Fruit fly (Drosophila melanogaster) whole organism, larva: ENCODE results near the gene Eig71Ek.

Source experiments
- noc ChIP-seq: fragments of 200-800 bp; sonication (Bioruptor generic); optimal IDR thresholded peaks from 3 replicates; lab custom pipeline; 2019; ENCODE audit warnings: missing biosample characterization, mild to moderate bottlenecking, missing genetic modification characterization, moderate library complexity

Eig71Ek gene

DNA sequence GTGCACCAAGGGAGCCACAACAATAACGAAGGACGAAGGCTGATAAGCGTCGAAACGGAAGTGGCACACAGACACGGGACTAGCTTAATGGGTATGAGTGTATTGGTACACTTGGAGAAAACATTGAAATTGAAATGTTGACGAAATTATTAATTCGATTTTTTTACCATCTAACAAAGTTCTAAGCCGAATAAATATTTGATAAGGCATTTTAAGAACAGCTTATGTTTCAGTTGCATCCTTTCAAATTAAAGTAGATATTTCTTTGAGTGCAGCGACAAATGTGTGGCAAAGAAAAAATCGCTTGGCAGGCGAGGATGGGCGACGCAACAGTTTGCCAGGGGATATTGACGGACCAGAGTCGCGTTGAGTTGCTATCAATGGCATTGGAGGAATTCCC, 21.1 kb upstream of the Eig71Ek start:
- TF ChIP-seq noc (tag; lab: Kevin White, UChicago), result no peak

dm6 chr3L:15641590-15642019, 19.4 kb upstream of the Eig71Ek start:
- TF ChIP-seq noc (tag; lab: Kevin White, UChicago), result no peak

DNA sequence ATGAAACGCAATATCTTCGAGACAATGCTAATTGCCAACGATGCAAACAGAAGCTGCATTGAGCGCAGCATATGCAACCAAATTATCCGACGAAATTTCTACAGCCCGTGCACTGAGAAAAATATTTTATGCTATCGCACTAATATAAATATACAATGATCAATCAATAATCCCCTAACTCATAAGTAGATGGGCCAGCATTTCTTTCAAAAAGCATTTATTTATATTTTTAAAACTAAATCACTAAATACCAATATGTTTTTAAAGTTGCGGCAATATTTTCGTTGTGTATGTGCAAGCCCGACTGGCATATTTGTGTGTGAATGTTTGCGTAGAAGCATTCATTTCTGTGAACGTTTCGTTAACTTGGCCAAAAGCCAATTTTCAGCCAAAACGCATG, 14.9 kb upstream of the Eig71Ek start:
- TF ChIP-seq noc (tag; lab: Kevin White, UChicago), result no peak

- no peak for TF ChIP-seq noc (tag; lab: Kevin White, UChicago)
Measured at dm6 chr3L:15647712-15648621, 13.1 kb upstream of the Eig71Ek start, which contains the start of the genes comm3 and CG43083. comm3 (minus strand) TSS chr3L:15647762. CG43083 (plus strand) TSS chr3L:15648571.

- TF ChIP-seq noc (tag; lab: Kevin White, UChicago), result no peak
Measured at dm6 chr3L:15649561-15649960, 11.5 kb upstream of the Eig71Ek start, which contains the start of the genes Eig71Ea and Eig71Eb. Eig71Ea (minus strand) TSS chr3L:15649661. Eig71Eb (plus strand) TSS chr3L:15649936.

- TF ChIP-seq noc (tag; lab: Kevin White, UChicago), result no peak
Measured at dm6 chr3L:15650552-15650951, 10.5 kb upstream of the Eig71Ek start, which contains the start of gene CG43084. CG43084 (plus strand) TSS chr3L:15650852.

- TF ChIP-seq noc (tag; lab: Kevin White, UChicago), result no peak
Measured at dm6 chr3L:15652154-15652553, 8.9 kb upstream of the Eig71Ek start, which contains the start of the genes Eig71Ec and Eig71Ed. Eig71Ec (minus strand) TSS chr3L:15652254. Eig71Ed (plus strand) TSS chr3L:15652537.

DNA sequence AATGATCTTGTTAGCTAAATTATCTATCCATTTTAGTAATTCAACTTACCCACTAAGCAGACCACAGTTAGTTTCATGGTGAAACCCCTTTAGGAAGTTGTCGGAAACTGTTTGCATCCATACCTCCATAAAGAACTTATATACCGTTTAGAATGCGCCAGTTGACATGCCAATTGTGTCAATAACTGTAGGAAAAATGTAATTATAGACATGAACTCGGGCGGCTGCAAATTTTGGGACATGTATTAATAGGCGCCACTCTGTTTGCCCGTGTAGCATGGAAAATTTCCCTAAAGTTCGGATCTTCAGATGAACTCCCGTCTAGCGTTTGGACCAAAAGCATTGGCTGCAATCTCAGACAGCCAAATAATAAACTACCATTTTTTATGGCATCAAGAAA, 5.1 kb upstream of the Eig71Ek start, which contains the start of gene Eig71Ee:
Eig71Ee (minus strand) TSS at position 101 of the 400 bp plus-strand sequence.
- TF ChIP-seq noc (tag; lab: Kevin White, UChicago), result no peak

- TF ChIP-seq noc (tag; lab: Kevin White, UChicago), result no peak
Measured at dm6 chr3L:15657290-15657689, 3.8 kb upstream of the Eig71Ek start, which contains the start of the genes Eig71Ef and Eig71Eg. Eig71Ef (minus strand) TSS chr3L:15657390. Eig71Eg (plus strand) TSS chr3L:15657628.

DNA sequence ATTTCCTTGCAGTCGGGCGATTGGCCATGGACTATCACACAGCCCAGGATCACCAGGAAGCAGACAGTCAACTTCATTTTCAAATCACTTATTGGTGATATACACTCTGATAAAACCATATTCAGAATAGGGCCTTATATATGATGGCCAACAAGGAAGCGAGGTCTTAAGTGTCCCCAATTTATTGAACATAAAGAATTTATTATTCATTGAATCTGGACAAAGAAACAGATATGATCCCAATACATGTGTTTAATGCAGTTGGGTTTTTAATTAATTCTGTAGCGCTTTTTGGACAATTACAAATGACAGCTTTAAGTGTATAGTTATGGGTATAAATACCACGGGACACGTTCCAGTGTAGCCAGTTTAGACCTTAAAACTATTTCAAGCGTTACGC, 1.7 kb upstream of the Eig71Ek start, which contains the start of the genes Eig71Eh and Eig71Ei:
Eig71Eh (minus strand) TSS at position 101 of the 400 bp plus-strand sequence.
Eig71Ei (plus strand) TSS at position 367 of the 400 bp plus-strand sequence.
- no peak for TF ChIP-seq noc (tag; lab: Kevin White, UChicago)

DNA sequence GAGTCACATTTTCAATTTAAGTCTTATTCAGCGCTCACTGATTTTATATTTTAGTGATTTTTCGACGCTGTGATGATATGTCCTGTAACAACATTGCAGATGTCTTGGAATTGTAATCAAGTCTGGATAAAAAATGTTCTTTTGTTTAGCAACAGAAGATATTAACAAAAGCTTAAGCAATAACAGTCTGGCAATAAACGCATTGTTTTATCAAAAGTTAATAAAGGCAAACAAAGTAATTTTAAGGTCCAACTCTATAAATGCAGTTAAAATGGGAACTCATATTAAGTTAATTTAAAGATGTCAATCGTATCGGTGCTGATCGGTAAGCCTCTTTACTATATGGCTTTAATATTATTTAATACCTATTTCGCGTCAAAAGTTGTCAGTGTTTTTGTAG, 519 bp downstream of the Eig71Ek start, which contains the start of gene CG43082:
CG43082 (plus strand) TSS at position 301 of the 400 bp plus-strand sequence.
- no peak for TF ChIP-seq noc (tag; lab: Kevin White, UChicago)

dm6 chr3L:15662510-15662909, 1.5 kb downstream of the Eig71Ek start:
- TF ChIP-seq noc (tag; lab: Kevin White, UChicago), result no peak

DNA sequence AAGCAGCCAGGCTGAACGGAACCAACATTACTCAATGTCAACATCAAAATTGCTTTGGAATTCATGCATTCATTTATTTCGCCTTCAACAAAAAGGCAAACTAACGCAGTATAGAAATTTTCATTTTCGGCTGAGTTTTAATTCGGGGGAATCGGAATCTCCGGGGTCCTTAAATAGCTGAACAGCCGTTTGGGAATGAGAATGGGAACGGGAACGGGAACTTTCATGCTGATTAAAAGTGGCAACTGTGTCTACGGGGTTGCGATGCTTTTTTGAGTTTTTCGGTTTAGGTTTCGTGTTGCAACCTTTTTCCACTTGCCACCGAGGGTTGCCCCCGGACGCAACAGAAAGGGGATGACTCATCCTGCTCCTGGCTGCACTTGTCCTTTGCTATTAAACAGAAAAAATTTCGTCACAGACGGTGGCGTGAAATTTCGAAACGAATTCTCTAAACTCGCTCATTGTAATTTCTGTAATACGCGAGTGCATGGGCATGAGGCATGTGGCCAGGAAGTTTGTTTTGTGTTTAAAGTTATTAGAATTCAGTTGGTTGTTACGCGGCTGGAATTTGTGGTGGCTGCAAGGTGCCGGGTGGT, 3.2 kb downstream of the Eig71Ek start:
- no peak for TF ChIP-seq noc (tag; lab: Kevin White, UChicago)

DNA sequence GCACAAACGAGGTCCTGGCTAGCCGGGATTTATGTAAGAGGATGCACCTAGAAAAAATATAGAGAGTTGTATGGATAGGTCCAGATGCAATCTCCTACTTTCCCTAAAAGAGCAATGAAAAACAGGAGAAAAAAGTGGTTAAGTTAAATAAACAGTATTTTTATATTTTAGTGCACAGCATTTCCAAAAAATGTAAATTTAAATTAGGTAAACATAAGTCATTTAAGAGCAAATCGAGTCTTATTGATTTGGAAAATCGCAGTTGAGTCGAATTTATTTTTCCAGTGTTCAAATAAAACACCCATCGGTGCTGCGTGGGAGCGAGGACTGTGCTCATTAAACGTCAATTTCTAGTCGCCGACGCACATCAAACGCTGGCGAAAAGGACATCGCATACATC, 4.7 kb downstream of the Eig71Ek start:
- TF ChIP-seq noc (tag; lab: Kevin White, UChicago), result no peak

dm6 chr3L:15669939-15670338, 8.9 kb downstream of the Eig71Ek start:
- TF ChIP-seq noc (tag; lab: Kevin White, UChicago), result no peak

dm6 chr3L:15670455-15670854, 9.4 kb downstream of the Eig71Ek start:
- no peak for TF ChIP-seq noc (tag; lab: Kevin White, UChicago)
